Fruit fly (Drosophila melanogaster): ENCODE measurements around the gene PIG-Wa.

Gene PIG-Wa

DNA sequence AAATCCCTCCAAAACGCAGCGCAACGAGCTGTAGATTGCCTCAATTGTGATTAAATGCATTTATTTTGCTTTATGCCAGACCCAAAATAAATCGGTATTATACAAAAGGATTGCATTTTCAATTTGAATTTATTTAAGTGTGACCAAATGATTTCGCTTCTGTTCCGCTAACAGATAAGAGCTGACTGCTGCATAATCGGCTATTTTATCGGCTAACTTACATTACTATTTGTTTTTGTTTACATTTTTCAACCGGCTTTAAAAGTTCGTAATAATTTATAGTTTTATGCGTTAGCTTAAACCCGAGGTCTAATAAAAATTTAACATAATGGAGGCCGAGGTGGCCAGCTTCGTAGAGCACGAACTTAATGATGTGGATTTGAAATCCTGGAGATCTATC lies at the start of gene PIG-Wa:
Gene PIG-Wa, plus strand, starts transcription at position 232 of the 400 bp plus-strand sequence.
- TF ChIP-seq Dll (optimal IDR thresholded peaks at IDR 0.05) (no peak), CG8478 (optimal IDR thresholded peaks at IDR 0.05) (no peak), psq (optimal IDR thresholded peaks at IDR 0.05) (no peak), pan (optimal IDR thresholded peaks at IDR 0.05) (no peak), EcR (GFP tag; optimal IDR thresholded peaks at IDR 0.05) (no peak), usp (GFP tag; optimal IDR thresholded peaks at IDR 0.05) (no peak)

DNA sequence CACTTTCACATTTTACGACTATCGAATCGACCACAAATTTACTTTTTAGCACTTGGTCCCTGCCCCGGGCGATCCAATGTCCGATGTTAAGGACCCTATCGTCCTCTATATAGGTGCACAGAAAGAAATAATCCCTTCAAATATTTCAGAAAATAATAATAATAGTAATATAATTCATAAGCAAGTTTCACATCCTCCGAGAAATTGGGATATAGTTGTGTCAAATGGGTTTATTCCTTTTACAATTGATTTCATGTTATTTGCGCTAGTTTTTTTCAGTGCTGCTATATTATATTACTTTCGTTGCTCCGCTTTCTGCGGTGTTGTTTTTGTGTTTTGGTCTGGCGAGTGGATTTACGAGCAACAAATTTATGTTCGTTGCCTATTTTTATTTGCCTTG lies 34.5 kb upstream of the PIG-Wa start:
- no peak for TF ChIP-seq psq (optimal IDR thresholded peaks at IDR 0.05)
- no peak for TF ChIP-seq CG8478 (optimal IDR thresholded peaks at IDR 0.05)
- no peak for TF ChIP-seq usp (GFP tag; optimal IDR thresholded peaks at IDR 0.05)
- TF ChIP-seq Dll (optimal IDR thresholded peaks at IDR 0.05) = no peak
- no peak for TF ChIP-seq EcR (GFP tag; optimal IDR thresholded peaks at IDR 0.05)
- TF ChIP-seq pan (optimal IDR thresholded peaks at IDR 0.05) = no peak

DNA sequence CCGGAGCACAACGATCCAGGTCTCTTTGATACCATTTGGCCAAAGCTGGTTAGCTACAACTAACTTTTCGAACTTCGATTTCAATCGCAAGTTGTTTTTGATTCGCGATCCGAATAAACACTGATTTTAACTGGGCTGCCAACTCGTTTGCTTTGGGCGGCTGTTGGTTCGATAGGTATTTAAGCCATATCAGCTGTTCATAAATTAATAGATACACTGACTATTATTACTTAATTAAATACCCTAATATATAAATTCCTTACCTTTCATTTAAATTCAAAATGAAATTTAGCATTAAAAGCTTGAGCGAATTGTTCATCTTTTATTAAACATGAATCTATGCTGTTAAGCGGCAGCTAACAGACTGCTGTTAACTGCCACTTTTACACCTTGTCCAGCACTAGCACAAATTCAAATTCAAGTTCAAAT lies 25.8 kb upstream of the PIG-Wa start, which contains the start of gene CG9967:
Gene CG9967, minus strand, starts transcription at position 129 of the 429 bp plus-strand sequence.
- no peak for TF ChIP-seq Dll (optimal IDR thresholded peaks at IDR 0.05)
- TF ChIP-seq pan (optimal IDR thresholded peaks at IDR 0.05) = no peak
- no peak for TF ChIP-seq usp (GFP tag; optimal IDR thresholded peaks at IDR 0.05)
- TF ChIP-seq CG8478 (optimal IDR thresholded peaks at IDR 0.05) = no peak
- TF ChIP-seq EcR (GFP tag; optimal IDR thresholded peaks at IDR 0.05) = no peak
- no peak for TF ChIP-seq psq (optimal IDR thresholded peaks at IDR 0.05)

DNA sequence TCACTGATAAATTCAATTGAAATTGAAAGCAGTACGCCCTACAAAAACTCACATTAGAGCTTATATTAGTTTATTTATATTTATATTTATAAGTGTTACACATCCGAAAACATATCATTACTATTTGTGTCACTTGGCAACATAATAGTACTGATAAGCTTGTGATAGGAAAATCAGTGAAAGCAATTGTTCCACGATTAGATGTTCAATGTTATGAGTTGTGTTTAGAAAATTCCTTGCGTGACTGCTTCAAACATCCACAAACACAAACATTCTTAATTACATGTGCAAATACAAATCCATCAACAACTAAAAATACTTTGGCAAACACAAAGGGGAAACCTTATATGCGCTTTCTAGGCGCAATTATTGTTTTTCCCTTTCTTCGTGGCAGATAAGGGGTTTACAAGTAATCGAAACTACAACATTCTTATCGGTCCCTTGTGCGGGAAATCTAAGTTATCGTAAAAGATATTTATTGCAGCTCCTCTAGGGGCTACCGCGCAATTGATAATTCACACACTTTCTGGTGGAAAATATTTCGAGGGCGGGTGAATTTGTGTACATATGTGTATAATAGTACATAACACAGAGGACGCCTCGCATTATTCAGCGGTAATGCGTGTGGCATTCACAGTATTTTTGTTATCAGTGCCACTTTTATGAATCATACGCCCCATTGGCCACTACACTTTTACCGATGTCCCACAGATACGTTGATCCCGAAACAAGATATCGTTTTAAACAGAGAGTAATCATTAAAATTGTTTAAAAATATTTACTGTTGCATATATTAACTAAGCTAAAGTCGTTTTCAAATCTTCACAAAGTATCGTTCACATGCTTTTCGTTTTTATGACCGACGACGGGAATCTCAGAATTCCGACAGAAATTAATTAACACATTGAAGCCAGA lies 20.9 kb upstream of the PIG-Wa start:
- TF ChIP-seq Dll (optimal IDR thresholded peaks at IDR 0.05) (no peak), EcR (GFP tag; optimal IDR thresholded peaks at IDR 0.05) (no peak), usp (GFP tag; optimal IDR thresholded peaks at IDR 0.05) (no peak), CG8478 (optimal IDR thresholded peaks at IDR 0.05) (no peak), psq (optimal IDR thresholded peaks at IDR 0.05) (no peak), pan (optimal IDR thresholded peaks at IDR 0.05) (no peak)

DNA sequence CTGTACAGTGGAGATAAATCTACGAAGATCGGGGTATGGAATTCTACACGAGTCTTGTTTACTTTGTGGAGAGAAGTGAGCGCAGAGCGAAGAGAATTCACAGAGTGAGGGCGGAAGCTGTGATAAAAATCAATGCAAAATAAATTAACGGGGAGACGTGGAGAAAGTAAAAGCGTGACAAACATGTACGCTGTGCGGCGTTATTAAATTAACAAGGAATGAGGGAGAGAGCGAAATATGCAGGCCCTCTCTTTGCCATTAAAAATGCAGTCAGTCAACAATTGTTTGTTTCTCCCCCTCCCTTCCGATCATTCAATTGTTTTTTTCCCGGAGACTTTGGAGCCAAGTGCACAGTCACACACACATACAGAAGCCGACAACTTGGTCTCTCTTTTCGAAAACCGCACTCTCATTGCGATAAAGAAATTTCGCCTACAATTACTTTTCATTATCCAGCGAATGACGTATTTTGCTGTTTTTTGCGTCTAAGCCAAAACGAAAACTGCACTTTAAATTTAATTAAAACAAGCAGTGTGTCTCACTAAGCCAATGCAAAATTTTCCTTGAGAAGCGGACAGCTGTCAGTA lies 20.1 kb upstream of the PIG-Wa start:
- TF ChIP-seq CG8478 (optimal IDR thresholded peaks at IDR 0.05) (no peak), psq (optimal IDR thresholded peaks at IDR 0.05) (no peak), usp (GFP tag; optimal IDR thresholded peaks at IDR 0.05) (no peak), Dll (optimal IDR thresholded peaks at IDR 0.05) (no peak)

DNA sequence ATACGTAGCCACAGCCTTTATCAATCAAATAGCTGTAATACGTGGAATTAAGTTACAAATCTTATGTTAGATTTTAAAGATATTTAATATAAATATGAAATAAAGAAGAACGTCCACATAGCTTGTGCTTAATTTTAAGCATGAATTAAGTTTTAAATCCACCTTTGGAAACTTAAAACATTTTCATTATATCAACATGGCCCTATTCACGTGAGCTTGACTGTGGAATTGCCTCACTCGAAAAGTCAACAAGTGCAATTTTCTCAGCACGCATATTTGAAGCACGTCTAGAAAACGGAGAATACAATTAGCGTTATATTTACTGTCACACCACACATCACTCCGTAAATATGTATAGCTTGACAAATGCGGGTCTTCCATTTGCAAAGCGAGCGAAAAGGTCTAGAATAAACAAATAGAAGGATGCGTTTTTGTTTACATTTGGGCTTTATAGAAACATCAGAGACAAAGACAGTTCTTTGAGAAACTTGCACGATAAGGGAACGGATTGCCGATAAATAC lies 19.3 kb upstream of the PIG-Wa start:
- no peak for TF ChIP-seq EcR (GFP tag; optimal IDR thresholded peaks at IDR 0.05)
- no peak for TF ChIP-seq Dll (optimal IDR thresholded peaks at IDR 0.05)
- TF ChIP-seq CG8478 (optimal IDR thresholded peaks at IDR 0.05) = no peak
- no peak for TF ChIP-seq psq (optimal IDR thresholded peaks at IDR 0.05)
- no peak for TF ChIP-seq usp (GFP tag; optimal IDR thresholded peaks at IDR 0.05)
- no peak for TF ChIP-seq pan (optimal IDR thresholded peaks at IDR 0.05)

DNA sequence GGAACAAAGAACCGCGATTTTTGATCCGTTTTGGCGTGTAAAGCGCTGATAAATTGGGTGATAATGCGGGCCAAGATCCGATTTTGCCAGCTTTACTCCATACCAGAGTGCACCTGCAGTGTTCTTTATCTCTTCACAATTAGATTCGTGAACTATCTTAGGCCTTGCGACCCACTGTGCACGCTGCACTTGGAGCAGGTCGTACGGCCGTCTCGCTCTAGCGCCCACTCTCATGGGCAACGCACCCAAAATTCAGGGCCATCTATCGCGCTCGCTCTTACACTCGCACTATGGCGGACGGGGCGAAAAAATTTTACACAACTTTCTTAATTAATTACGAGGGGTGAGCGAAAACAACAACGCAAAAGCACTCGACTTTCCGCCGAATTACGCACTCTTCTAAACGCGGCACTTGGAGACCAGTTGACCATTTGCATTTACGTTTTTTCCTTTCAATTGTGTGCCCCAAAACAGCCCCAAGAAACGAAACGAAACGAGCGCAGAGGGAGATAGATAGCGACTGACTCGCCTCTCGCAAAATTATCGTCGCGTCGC lies 18.7 kb upstream of the PIG-Wa start:
- TF ChIP-seq CG8478 (optimal IDR thresholded peaks at IDR 0.05) (peak; percentile 87), usp (GFP tag; optimal IDR thresholded peaks at IDR 0.05) (no peak)

- TF ChIP-seq Dll (optimal IDR thresholded peaks at IDR 0.05) (no peak), CG8478 (optimal IDR thresholded peaks at IDR 0.05) (no peak), psq (optimal IDR thresholded peaks at IDR 0.05) (no peak)
Observed at dm6 chr2L:2365077-2365651, 17.8 kb upstream of the PIG-Wa start, which contains the start of the genes Rab5 and Axud1. Gene Rab5, minus strand, starts transcription at chr2L:2365273. Gene Axud1, plus strand, starts transcription at chr2L:2365345.

- no peak for TF ChIP-seq CG8478 (optimal IDR thresholded peaks at IDR 0.05)
- no peak for TF ChIP-seq pan (optimal IDR thresholded peaks at IDR 0.05)
- no peak for TF ChIP-seq usp (GFP tag; optimal IDR thresholded peaks at IDR 0.05)
- TF ChIP-seq EcR (GFP tag; optimal IDR thresholded peaks at IDR 0.05) = no peak
- TF ChIP-seq Dll (optimal IDR thresholded peaks at IDR 0.05) = no peak
- no peak for TF ChIP-seq psq (optimal IDR thresholded peaks at IDR 0.05)
Observed at dm6 chr2L:2365655-2366214, 17.3 kb upstream of the PIG-Wa start.

DNA sequence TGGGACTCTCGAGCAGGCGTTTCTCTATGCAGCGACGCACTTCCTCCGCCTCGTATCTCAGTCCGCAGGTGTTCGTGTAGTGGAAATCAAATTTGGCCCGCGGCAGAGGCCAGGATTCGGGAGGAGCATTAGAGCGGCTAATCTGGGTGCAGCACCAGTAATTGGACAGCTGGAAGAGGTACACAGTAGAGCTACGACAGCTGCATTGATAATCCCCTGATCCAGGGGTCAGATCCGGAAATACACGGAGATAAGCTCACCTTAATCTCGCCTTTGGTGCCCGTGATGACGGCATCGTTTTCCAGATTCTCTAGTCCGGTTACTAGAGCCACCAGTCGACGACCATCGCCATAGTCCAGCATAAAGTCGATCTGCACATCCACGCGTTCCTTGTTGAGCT lies 12.7 kb upstream of the PIG-Wa start:
- TF ChIP-seq EcR (GFP tag; optimal IDR thresholded peaks at IDR 0.05) = no peak
- no peak for TF ChIP-seq usp (GFP tag; optimal IDR thresholded peaks at IDR 0.05)
- TF ChIP-seq Dll (optimal IDR thresholded peaks at IDR 0.05) = no peak
- no peak for TF ChIP-seq pan (optimal IDR thresholded peaks at IDR 0.05)
- TF ChIP-seq psq (optimal IDR thresholded peaks at IDR 0.05) = no peak
- TF ChIP-seq CG8478 (optimal IDR thresholded peaks at IDR 0.05) = no peak

DNA sequence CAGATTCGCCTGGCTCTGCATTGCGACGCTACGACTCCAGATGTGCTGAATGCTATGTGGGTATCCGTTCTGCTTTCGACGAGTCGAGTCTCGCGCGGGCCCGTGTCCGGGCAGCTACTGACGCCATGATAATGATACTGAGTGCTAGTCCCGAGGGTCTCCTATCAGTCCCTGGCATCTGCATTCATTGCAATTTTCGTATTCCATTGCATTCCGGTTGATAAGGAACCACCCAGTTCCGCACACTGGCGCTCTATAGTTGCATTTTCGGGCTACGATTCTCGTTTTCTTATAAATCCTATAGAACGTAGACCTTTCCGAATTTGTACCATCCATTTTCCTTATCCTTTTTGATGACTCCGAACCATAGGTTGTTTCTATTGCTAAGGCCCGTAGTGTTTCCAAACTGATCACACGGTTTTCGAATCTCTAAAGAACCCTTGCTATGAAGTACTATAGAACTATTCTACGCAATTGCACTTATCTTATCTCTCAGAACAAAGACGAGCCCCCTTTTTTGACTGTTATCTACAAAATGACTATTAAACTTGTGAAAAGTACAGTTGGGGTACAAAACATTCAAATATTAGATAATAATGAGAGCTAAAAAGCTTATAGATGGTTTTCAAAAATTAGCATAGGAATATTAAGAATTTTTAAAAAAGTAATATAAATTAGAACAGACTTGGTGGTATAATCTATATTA lies 11.4 kb upstream of the PIG-Wa start, which contains the start of gene CG3597:
Gene CG3597, minus strand, starts transcription at position 119 of the 706 bp plus-strand sequence.
- TF ChIP-seq Dll (optimal IDR thresholded peaks at IDR 0.05) = no peak
- no peak for TF ChIP-seq usp (GFP tag; optimal IDR thresholded peaks at IDR 0.05)

Data from whole organism.